Worm (Caenorhabditis elegans): ENCODE measurements around the gene bgal-1.

DNA sequence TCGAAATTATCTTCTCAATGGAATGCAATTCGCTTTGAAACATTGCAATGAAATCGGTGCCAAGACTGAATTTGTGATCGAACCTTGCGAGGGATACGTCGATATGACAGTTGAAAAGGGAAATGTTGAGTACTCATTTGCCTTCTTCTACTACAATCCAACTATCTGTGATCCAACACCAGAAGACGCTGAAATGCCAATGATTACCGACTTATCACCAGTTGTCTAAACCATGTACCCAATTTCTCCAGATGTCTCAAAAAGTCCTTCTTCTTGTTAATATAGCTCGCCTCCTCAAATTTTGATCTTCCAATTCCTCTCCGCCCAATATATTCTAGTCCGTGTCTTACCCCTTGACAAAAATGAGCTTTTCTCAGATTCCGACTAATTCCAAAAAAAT is 9.7 kb downstream of the bgal-1 start:
- no peak for TF ChIP-seq lsy-2 (tag; optimal IDR thresholded peaks at IDR 0.05)
- TF ChIP-seq pha-4 (tag; optimal IDR thresholded peaks at IDR 0.05): no peak
- TF ChIP-seq nhr-76 (tag; optimal IDR thresholded peaks at IDR 0.05): no peak
- TF ChIP-seq ceh-39 (tag; optimal IDR thresholded peaks at IDR 0.05): no peak
- TF ChIP-seq M03D4.4 (tag; optimal IDR thresholded peaks at IDR 0.05): no peak
- TF ChIP-seq ztf-11 (tag; optimal IDR thresholded peaks at IDR 0.05): no peak
- TF ChIP-seq blmp-1 (tag; optimal IDR thresholded peaks at IDR 0.05): no peak
- no peak for TF ChIP-seq tbx-8 (GFP tag; optimal IDR thresholded peaks at IDR 0.05)
- no peak for TF ChIP-seq nhr-237 (tag; optimal IDR thresholded peaks at IDR 0.05)
- no peak for TF ChIP-seq unc-62 (GFP tag; optimal IDR thresholded peaks at IDR 0.05)
- no peak for TF ChIP-seq nhr-28 (tag; optimal IDR thresholded peaks at IDR 0.05)
- no peak for TF ChIP-seq ham-2 (GFP tag; optimal IDR thresholded peaks at IDR 0.05)
- no peak for TF ChIP-seq nhr-2 (tag; optimal IDR thresholded peaks at IDR 0.05)
- TF ChIP-seq lin-13 (tag; optimal IDR thresholded peaks at IDR 0.05): no peak
